Fruit fly (Drosophila melanogaster): Measurements from ENCODE around the gene spd-2.

spd-2 gene

DNA sequence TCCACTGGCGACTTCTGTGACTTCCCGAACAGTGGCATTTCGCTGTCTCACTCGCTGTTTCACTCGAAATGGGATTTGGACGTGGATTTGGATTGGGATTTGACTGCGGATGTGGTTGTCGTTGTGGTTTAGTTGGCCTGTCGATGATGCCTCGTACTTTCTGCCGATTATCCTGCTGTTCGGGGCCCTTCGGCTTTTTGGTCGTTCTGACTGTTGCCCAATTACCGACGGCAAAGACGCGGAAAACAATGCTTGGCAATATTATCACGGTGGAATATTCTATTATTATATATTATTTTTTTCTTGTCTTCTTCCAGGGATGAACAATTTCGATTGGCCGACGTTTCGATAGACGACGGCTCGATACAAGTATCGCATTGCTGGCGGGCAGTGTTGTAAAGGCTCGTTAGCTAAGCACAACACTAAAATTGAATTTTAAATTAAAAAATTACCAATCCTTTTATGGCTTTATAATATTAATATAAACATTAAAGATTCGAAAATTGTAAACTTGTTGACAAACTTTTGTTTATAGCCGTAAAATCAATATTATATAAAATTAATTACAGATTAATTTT is 20.4 kb upstream of the spd-2 start, which contains the start of gene Mo25:
Gene Mo25, minus strand, starts transcription at position 341 of the 578 bp plus-strand sequence.
- TF ChIP-seq br (GFP tag; optimal IDR thresholded peaks at IDR 0.05) (peak; percentile 47), HLH106 (tag; optimal IDR thresholded peaks at IDR 0.05) (peak; percentile 51), Rel (GFP tag; optimal IDR thresholded peaks at IDR 0.05) (peak; percentile 15), Rel (tag; optimal IDR thresholded peaks at IDR 0.05) (peak; percentile 44), Sp1 (GFP tag; optimal IDR thresholded peaks at IDR 0.05) (peak; percentile 52), brk (GFP tag; optimal IDR thresholded peaks at IDR 0.05) (peak; percentile 75), sv (GFP tag; optimal IDR thresholded peaks at IDR 0.05) (no peak), h (GFP tag; optimal IDR thresholded peaks at IDR 0.05) (peak; percentile 67), OdsH (GFP tag; optimal IDR thresholded peaks at IDR 0.05) (peak; percentile 42), rgr (GFP tag; optimal IDR thresholded peaks at IDR 0.05) (peak; percentile 73), CG9705 (GFP tag; optimal IDR thresholded peaks at IDR 0.05) (peak; percentile 18), dsf (GFP tag; optimal IDR thresholded peaks at IDR 0.05; ENCODE audit: borderline replicate concordance) (peak; percentile 48), psq (GFP tag; optimal IDR thresholded peaks at IDR 0.05) (peak; percentile 53), ey (GFP tag; optimal IDR thresholded peaks at IDR 0.05) (peak; percentile 25), dmrt93B (GFP tag; optimal IDR thresholded peaks at IDR 0.05) (peak; percentile 8), Vsx2 (GFP tag; optimal IDR thresholded peaks at IDR 0.05; ENCODE audit: partially characterized antibody) (no peak), Jra (GFP tag; optimal IDR thresholded peaks at IDR 0.05) (peak; percentile 24), Hnf4 (GFP tag; optimal IDR thresholded peaks at IDR 0.05) (peak; percentile 74), dl (GFP tag; optimal IDR thresholded peaks at IDR 0.05; ENCODE audit: insufficient read depth in 1 of 2, partially characterized antibody in 2 of 2) (no peak), foxo (GFP tag; optimal IDR thresholded peaks at IDR 0.05) (peak in 1 of 2 experiments; percentile 68), N (GFP tag; optimal IDR thresholded peaks at IDR 0.05) (no peak), CrebA (GFP tag; optimal IDR thresholded peaks at IDR 0.05; ENCODE audit: borderline replicate concordance) (no peak), Mio (GFP tag; optimal IDR thresholded peaks at IDR 0.05) (no peak), Dfd (GFP tag; optimal IDR thresholded peaks at IDR 0.05) (no peak), Myc (optimal IDR thresholded peaks at IDR 0.05) (peak; percentile 0), Hr83 (GFP tag; optimal IDR thresholded peaks at IDR 0.05; ENCODE audit: poor library complexity, severe bottlenecking) (peak; percentile 81), fru (GFP tag; optimal IDR thresholded peaks at IDR 0.05) (peak; percentile 57), sage (GFP tag; optimal IDR thresholded peaks at IDR 0.05) (peak; percentile 83)

DNA sequence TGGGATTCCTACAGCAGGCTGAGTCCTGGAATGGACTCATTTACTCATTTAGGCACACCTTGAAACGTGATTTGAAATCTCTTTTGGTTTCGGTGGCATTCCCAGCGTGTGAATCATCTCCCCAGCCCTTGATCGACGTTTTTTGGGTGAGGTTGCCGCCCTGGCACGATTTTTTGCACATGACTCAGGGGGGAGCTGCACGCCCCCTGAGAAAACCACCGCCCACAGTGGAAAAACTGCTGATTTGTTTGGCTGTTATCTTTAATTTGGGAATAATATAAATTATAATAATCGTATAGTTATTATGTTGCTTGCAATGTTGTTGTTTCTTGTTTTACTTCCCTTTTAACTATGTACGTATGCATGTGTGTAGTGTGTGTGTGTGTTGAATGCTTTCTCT is 18.2 kb upstream of the spd-2 start:
- no peak for TF ChIP-seq Dif (GFP tag; optimal IDR thresholded peaks at IDR 0.05; ENCODE audit: partially characterized antibody)
- TF ChIP-seq Abd-B (GFP tag; optimal IDR thresholded peaks at IDR 0.05) = no peak
- no peak for TF ChIP-seq Dfd (GFP tag; optimal IDR thresholded peaks at IDR 0.05)
- no peak for TF ChIP-seq woc (GFP tag; optimal IDR thresholded peaks at IDR 0.05)
- TF ChIP-seq br (GFP tag; optimal IDR thresholded peaks at IDR 0.05) = peak; percentile 15
- peak; percentile 74 for TF ChIP-seq Jra (GFP tag; optimal IDR thresholded peaks at IDR 0.05)
- no peak for TF ChIP-seq GATAd (GFP tag; optimal IDR thresholded peaks at IDR 0.05)
- TF ChIP-seq Hr83 (GFP tag; optimal IDR thresholded peaks at IDR 0.05; ENCODE audit: poor library complexity, severe bottlenecking) = peak; percentile 60
- TF ChIP-seq CrebA (GFP tag; optimal IDR thresholded peaks at IDR 0.05; ENCODE audit: borderline replicate concordance) = no peak
- TF ChIP-seq dsf (GFP tag; optimal IDR thresholded peaks at IDR 0.05; ENCODE audit: borderline replicate concordance) = no peak
- TF ChIP-seq brk (GFP tag; optimal IDR thresholded peaks at IDR 0.05) = no peak
- TF ChIP-seq psq (GFP tag; optimal IDR thresholded peaks at IDR 0.05) = peak; percentile 10
- TF ChIP-seq sv (GFP tag; optimal IDR thresholded peaks at IDR 0.05) = no peak
- TF ChIP-seq usp (GFP tag; optimal IDR thresholded peaks at IDR 0.05) = no peak
- no peak for TF ChIP-seq lola (GFP tag; optimal IDR thresholded peaks at IDR 0.05)
- no peak for TF ChIP-seq Mio (GFP tag; optimal IDR thresholded peaks at IDR 0.05)
- no peak for TF ChIP-seq jim (GFP tag; optimal IDR thresholded peaks at IDR 0.05)
- TF ChIP-seq CG32264 (GFP tag; optimal IDR thresholded peaks at IDR 0.05) = no peak
- peak; percentile 5 for TF ChIP-seq fru (GFP tag; optimal IDR thresholded peaks at IDR 0.05)
- TF ChIP-seq Hnf4 (GFP tag; optimal IDR thresholded peaks at IDR 0.05) = no peak
- no peak for TF ChIP-seq Hr78 (GFP tag; optimal IDR thresholded peaks at IDR 0.05)
- peak; percentile 26 for TF ChIP-seq HLH106 (tag; optimal IDR thresholded peaks at IDR 0.05)
- no peak for TF ChIP-seq Sp1 (GFP tag; optimal IDR thresholded peaks at IDR 0.05)
- TF ChIP-seq sage (GFP tag; optimal IDR thresholded peaks at IDR 0.05) = peak; percentile 62
- no peak for TF ChIP-seq N (GFP tag; optimal IDR thresholded peaks at IDR 0.05)
- TF ChIP-seq CG9705 (GFP tag; optimal IDR thresholded peaks at IDR 0.05) = no peak
- peak; percentile 52 for TF ChIP-seq Rel (GFP tag; optimal IDR thresholded peaks at IDR 0.05)
- TF ChIP-seq Rel (tag; optimal IDR thresholded peaks at IDR 0.05) = peak; percentile 76
- no peak for TF ChIP-seq ey (GFP tag; optimal IDR thresholded peaks at IDR 0.05)
- no peak for TF ChIP-seq Myc (optimal IDR thresholded peaks at IDR 0.05)
- no peak for TF ChIP-seq dmrt93B (GFP tag; optimal IDR thresholded peaks at IDR 0.05)
- TF ChIP-seq OdsH (GFP tag; optimal IDR thresholded peaks at IDR 0.05) = no peak
- TF ChIP-seq tai (GFP tag; optimal IDR thresholded peaks at IDR 0.05) = no peak
- no peak for TF ChIP-seq dl (GFP tag; optimal IDR thresholded peaks at IDR 0.05; ENCODE audit: insufficient read depth in 1 of 2, partially characterized antibody in 2 of 2)
- TF ChIP-seq h (GFP tag; optimal IDR thresholded peaks at IDR 0.05) = peak; percentile 48
- peak; percentile 37 for TF ChIP-seq rgr (GFP tag; optimal IDR thresholded peaks at IDR 0.05)
- TF ChIP-seq Vsx2 (GFP tag; optimal IDR thresholded peaks at IDR 0.05; ENCODE audit: partially characterized antibody) = no peak
- no peak for TF ChIP-seq pan (optimal IDR thresholded peaks at IDR 0.05)
- peak in 1 of 2 experiments; percentile 47 for TF ChIP-seq foxo (GFP tag; optimal IDR thresholded peaks at IDR 0.05)

Data from whole organism, wandering third instar larva.